Worm (Caenorhabditis elegans) whole organism, L3 larva: ENCODE data around the gene che-6.

ENCODE experiments used
- R02D3.7 ChIP-seq: fragments of 150-350 bp; optimal IDR thresholded peaks from 2 replicates; lab custom pipeline; 2014; ENCODE audit warnings: missing biosample characterization, missing genetic modification characterization
- aly-2 ChIP-seq: fragments of 150-350 bp; optimal IDR thresholded peaks from 2 replicates; lab custom pipeline; 2014; ENCODE audit warnings: missing biosample characterization, missing genetic modification characterization
- ama-1 ChIP-seq: fragments of 150-350 bp; optimal IDR thresholded peaks from 2 replicates; lab custom pipeline; 2018
- ceh-28 ChIP-seq: fragments of 150-350 bp; optimal IDR thresholded peaks from 2 replicates; lab custom pipeline; 2014; ENCODE audit warnings: missing biosample characterization, missing genetic modification reagents, missing genetic modification characterization
- ceh-82 ChIP-seq: fragments of 150-350 bp; optimal IDR thresholded peaks from 2 replicates; lab custom pipeline; 2014; ENCODE audit warnings: missing biosample characterization, missing genetic modification characterization
- daf-12 ChIP-seq: fragments of 150-350 bp; optimal IDR thresholded peaks from 2 replicates; lab custom pipeline; 2014; ENCODE audit warnings: missing biosample characterization, missing genetic modification reagents, missing genetic modification characterization
- egl-5 ChIP-seq: fragments of 150-350 bp; optimal IDR thresholded peaks from 2 replicates; lab custom pipeline; 2017; ENCODE audit warnings: missing biosample characterization, missing genetic modification reagents, missing genetic modification characterization, inconsistent platforms
- eor-1 ChIP-seq, 2 experiments: fragments of 150-350 bp; optimal IDR thresholded peaks; 2 replicates each; lab custom pipeline; 2014 to 2018; ENCODE audit warnings: missing biosample characterization in 2 of 2, missing genetic modification characterization in 2 of 2
- fkh-10 ChIP-seq: sonication (generic microtip); optimal IDR thresholded peaks from 2 replicates; lab custom pipeline; 2017; ENCODE audit warnings: missing biosample characterization, missing genetic modification reagents, missing genetic modification characterization
- fkh-2 ChIP-seq: fragments of 150-350 bp; optimal IDR thresholded peaks from 2 replicates; lab custom pipeline; 2014; ENCODE audit warnings: missing biosample characterization, missing genetic modification reagents, missing genetic modification characterization
- fos-1 ChIP-seq: fragments of 150-350 bp; optimal IDR thresholded peaks from 2 replicates; lab custom pipeline; 2014; ENCODE audit warnings: missing biosample characterization, missing genetic modification characterization
- hmg-11 ChIP-seq: sonication (generic microtip); optimal IDR thresholded peaks from 2 replicates; lab custom pipeline; 2016; ENCODE audit warnings: missing genetic modification characterization, missing compliant biosample characterization
- jun-1 ChIP-seq: fragments of 150-350 bp; optimal IDR thresholded peaks from 2 replicates; lab custom pipeline; 2014; ENCODE audit warnings: missing biosample characterization, missing genetic modification reagents, missing genetic modification characterization
- lin-15B ChIP-seq: fragments of 150-350 bp; optimal IDR thresholded peaks from 2 replicates; lab custom pipeline; 2014; ENCODE audit warnings: missing biosample characterization, missing genetic modification characterization
- lin-39 ChIP-seq: fragments of 150-350 bp; optimal IDR thresholded peaks from 2 replicates; lab custom pipeline; 2018; ENCODE audit warnings: missing biosample characterization, missing genetic modification reagents, missing genetic modification characterization
- lsy-12 ChIP-seq: sonication (generic microtip); optimal IDR thresholded peaks from 2 replicates; lab custom pipeline; 2016; ENCODE audit warnings: mild to moderate bottlenecking, missing genetic modification characterization, missing compliant biosample characterization
- mdl-1 ChIP-seq: fragments of 150-350 bp; optimal IDR thresholded peaks from 2 replicates; lab custom pipeline; 2014; ENCODE audit warnings: missing biosample characterization, missing genetic modification characterization
- mml-1 ChIP-seq: fragments of 150-350 bp; sonication (generic microtip); optimal IDR thresholded peaks from 3 replicates; lab custom pipeline; 2014; ENCODE audit warnings: missing biosample characterization, missing genetic modification characterization
- nfya-1 ChIP-seq: sonication (generic microtip); optimal IDR thresholded peaks from 2 replicates; lab custom pipeline; 2017; ENCODE audit warnings: missing genetic modification characterization, mild to moderate bottlenecking, missing compliant biosample characterization, antibody characterized with exemption, moderate library complexity; ENCODE audit not compliant: insufficient read depth
- nhr-11 ChIP-seq: fragments of 150-350 bp; optimal IDR thresholded peaks from 2 replicates; lab custom pipeline; 2014; ENCODE audit warnings: missing biosample characterization, missing genetic modification characterization
- nhr-12 ChIP-seq: fragments of 150-350 bp; optimal IDR thresholded peaks from 2 replicates; lab custom pipeline; 2014; ENCODE audit warnings: missing biosample characterization, missing genetic modification characterization
- nhr-23 ChIP-seq: fragments of 150-350 bp; optimal IDR thresholded peaks from 2 replicates; lab custom pipeline; 2014; ENCODE audit warnings: missing biosample characterization, missing genetic modification reagents, missing genetic modification characterization
- nhr-237 ChIP-seq: fragments of 150-350 bp; optimal IDR thresholded peaks from 2 replicates; lab custom pipeline; 2014; ENCODE audit warnings: missing biosample characterization, missing genetic modification characterization
- nhr-28 ChIP-seq: fragments of 150-350 bp; optimal IDR thresholded peaks from 2 replicates; lab custom pipeline; 2014; ENCODE audit warnings: missing biosample characterization, missing genetic modification characterization
- nhr-67 ChIP-seq: fragments of 150-350 bp; optimal IDR thresholded peaks from 2 replicates; lab custom pipeline; 2014; ENCODE audit warnings: missing biosample characterization, missing genetic modification characterization
- nhr-76 ChIP-seq: fragments of 150-350 bp; sonication (generic microtip); optimal IDR thresholded peaks from 5 replicates; lab custom pipeline; 2014; ENCODE audit warnings: missing biosample characterization, missing genetic modification characterization
- pqm-1 ChIP-seq: fragments of 150-350 bp; optimal IDR thresholded peaks from 2 replicates; lab custom pipeline; 2017; ENCODE audit warnings: missing biosample characterization, missing genetic modification characterization, inconsistent platforms
- skn-1 ChIP-seq: fragments of 150-350 bp; optimal IDR thresholded peaks from 2 replicates; lab custom pipeline; 2014; ENCODE audit warnings: missing biosample characterization, missing genetic modification characterization
- snpc-4 ChIP-seq: fragments of 150-350 bp; optimal IDR thresholded peaks from 2 replicates; lab custom pipeline; 2014; ENCODE audit warnings: missing biosample characterization, missing genetic modification characterization
- tbx-2 ChIP-seq: sonication (generic microtip); optimal IDR thresholded peaks from 2 replicates; lab custom pipeline; 2016; ENCODE audit warnings: mild to moderate bottlenecking, missing genetic modification characterization, missing compliant biosample characterization
- unc-39 ChIP-seq: sonication (generic microtip); optimal IDR thresholded peaks from 4 replicates; lab custom pipeline; 2017; ENCODE audit warnings: missing biosample characterization, missing genetic modification characterization
- unc-62 ChIP-seq: fragments of 150-350 bp; sonication (generic microtip); optimal IDR thresholded peaks from 4 replicates; lab custom pipeline; 2014; ENCODE audit warnings: missing biosample characterization, missing genetic modification reagents, missing genetic modification characterization
- zag-1 ChIP-seq: fragments of 150-350 bp; optimal IDR thresholded peaks from 2 replicates; lab custom pipeline; 2014; ENCODE audit warnings: missing biosample characterization, missing genetic modification characterization
- ztf-11 ChIP-seq: fragments of 150-350 bp; optimal IDR thresholded peaks from 2 replicates; lab custom pipeline; 2014; ENCODE audit warnings: missing biosample characterization, missing genetic modification characterization
- ztf-4 ChIP-seq: fragments of 150-350 bp; optimal IDR thresholded peaks from 2 replicates; lab custom pipeline; 2014; ENCODE audit warnings: missing biosample characterization, missing genetic modification characterization

Gene che-6

DNA sequence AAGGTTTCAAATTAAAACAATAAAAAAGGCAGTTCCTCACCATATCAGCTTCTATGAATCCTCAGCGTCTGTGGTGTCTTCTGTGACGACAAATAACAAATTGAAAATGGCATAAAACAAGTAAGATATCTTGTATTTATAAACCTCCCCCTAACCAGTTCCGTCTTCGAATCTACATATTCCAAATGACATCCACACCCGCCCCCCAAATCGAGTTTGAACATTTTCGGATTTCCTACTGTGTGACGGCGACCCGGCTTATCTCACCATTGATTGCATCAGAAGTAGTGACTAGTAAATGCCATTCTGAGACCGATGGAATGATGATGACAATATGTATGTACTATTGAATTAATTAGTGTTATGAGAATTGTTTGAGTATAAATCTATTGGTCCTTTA is 17.6 kb upstream of the che-6 start, which contains the start of gene grl-20:
Gene grl-20 (minus strand): TSS at position 101 of the 400 bp plus-strand sequence.
- TF ChIP-seq nhr-23 (tag; lab: Kevin White, UChicago) (no peak), unc-39 (no peak), tbx-2 (tag; lab: Kevin White, UChicago) (no peak), jun-1 (tag; lab: Kevin White, UChicago) (no peak), ztf-11 (tag; lab: Kevin White, UChicago) (no peak), nhr-237 (no peak), ztf-4 (tag; lab: Kevin White, UChicago) (no peak), skn-1 (tag; lab: Kevin White, UChicago) (no peak)

DNA sequence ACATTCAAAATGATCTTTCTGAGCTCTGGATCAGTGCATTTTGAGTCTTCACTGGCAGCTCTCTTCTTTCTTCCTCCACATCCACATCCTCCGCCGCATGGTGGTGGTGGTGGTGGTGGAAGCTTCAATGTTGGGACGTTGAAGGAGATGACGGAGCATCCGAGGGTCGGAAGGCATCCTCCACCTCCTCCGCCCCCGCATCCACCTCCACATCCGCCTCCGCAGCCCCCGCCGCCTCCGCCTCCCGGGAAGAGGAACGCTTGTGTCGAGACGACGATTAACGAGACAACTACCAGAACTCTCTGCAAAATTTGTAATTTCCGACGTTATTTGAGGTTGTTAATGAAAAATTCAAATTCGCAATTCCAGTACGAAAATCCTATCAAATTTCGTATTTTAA is 16.2 kb upstream of the che-6 start:
- no peak for TF ChIP-seq nhr-76 (tag; lab: Kevin White, UChicago)
- TF ChIP-seq nfya-1 (tag; lab: Kevin White, UChicago), result no peak
- no peak for TF ChIP-seq nhr-67
- no peak for TF ChIP-seq nhr-28 (tag; lab: Kevin White, UChicago)
- no peak for TF ChIP-seq eor-1 (tag; optimal IDR thresholded peaks at IDR 0.05; lab: Kevin White, UChicago)
- TF ChIP-seq daf-12, result no peak
- TF ChIP-seq fkh-10 (GFP tag; lab: Kevin White, UChicago), result no peak
- TF ChIP-seq ceh-28 (tag; lab: Kevin White, UChicago), result no peak
- no peak for TF ChIP-seq nhr-12 (tag; lab: Kevin White, UChicago)
- no peak for TF ChIP-seq pqm-1 (tag; lab: Kevin White, UChicago)
- TF ChIP-seq, all 47 proteins: peak for 0

DNA sequence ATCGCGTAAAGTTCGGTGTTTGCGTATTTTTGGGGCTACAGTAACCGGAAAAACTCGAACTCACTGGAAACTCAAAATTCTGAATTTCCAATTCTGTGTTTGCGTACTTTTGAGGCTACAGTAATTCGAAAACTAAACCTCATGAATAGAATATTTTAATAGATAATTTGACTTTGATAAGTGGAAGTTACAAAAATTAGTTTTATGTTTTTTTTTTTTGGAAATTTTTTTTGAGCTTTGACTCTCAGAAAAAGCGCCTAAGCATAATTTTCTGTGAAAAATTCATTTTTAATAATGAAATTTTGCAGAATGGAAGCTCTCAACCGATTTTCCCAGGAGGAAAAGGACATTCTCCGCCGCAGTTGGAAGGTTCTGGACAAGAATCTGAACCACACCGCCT is 11.3 kb upstream of the che-6 start, which contains the start of gene glb-7:
Gene glb-7 (plus strand): TSS at position 301 of the 400 bp plus-strand sequence.
- TF ChIP-seq nhr-11 (tag; lab: Kevin White, UChicago), result no peak
- no peak for TF ChIP-seq unc-39
- no peak for TF ChIP-seq zag-1 (tag; lab: Kevin White, UChicago)
- no peak for TF ChIP-seq fos-1 (tag; lab: Kevin White, UChicago)
- no peak for TF ChIP-seq fkh-2 (tag; lab: Kevin White, UChicago)
- TF ChIP-seq aly-2 (tag; lab: Kevin White, UChicago), result no peak
- no peak for TF ChIP-seq pqm-1 (tag; lab: Kevin White, UChicago)
- TF ChIP-seq egl-5 (tag; lab: Kevin White, UChicago), result no peak
- no peak for TF ChIP-seq jun-1 (tag; lab: Kevin White, UChicago)

DNA sequence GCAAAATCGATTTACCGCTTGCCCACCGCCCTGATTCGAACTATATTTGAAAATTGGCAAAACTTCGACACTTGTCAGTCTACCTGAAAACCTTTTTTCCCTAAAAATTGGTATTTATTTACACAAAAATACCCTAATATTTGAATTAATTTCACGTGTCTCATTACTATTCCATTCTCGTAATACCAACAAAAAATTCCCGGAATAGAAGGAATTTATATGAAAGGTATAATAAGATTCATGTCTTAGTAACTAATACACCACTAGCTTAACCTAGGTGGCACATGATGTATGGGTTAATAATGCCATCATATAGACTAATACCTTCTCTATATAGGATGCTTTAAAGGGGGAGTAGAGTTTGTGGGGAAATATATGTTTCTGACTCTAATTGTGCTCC is 6.1 kb upstream of the che-6 start:
- no peak for TF ChIP-seq nhr-12 (tag; lab: Kevin White, UChicago)
- TF ChIP-seq snpc-4, result no peak
- no peak for TF ChIP-seq hmg-11
- no peak for TF ChIP-seq jun-1 (tag; lab: Kevin White, UChicago)
- TF ChIP-seq eor-1 (tag; optimal IDR thresholded peaks at IDR 0.05; lab: Kevin White, UChicago), result no peak
- no peak for TF ChIP-seq nhr-67
- no peak for TF ChIP-seq unc-39
- TF ChIP-seq egl-5 (tag; lab: Kevin White, UChicago), result no peak
- TF ChIP-seq lin-15B (tag; lab: Kevin White, UChicago), result no peak
- no peak for TF ChIP-seq ztf-4 (tag; lab: Kevin White, UChicago)
- no peak for TF ChIP-seq lsy-12
- no peak for TF ChIP-seq ama-1
- TF ChIP-seq mdl-1 (tag; lab: Kevin White, UChicago), result no peak
- TF ChIP-seq lin-39 (tag; lab: Kevin White, UChicago), result no peak
- TF ChIP-seq ceh-82 (tag; lab: Kevin White, UChicago), result no peak
- no peak for TF ChIP-seq zag-1 (tag; lab: Kevin White, UChicago)
- TF ChIP-seq daf-12, result no peak
- no peak for TF ChIP-seq mml-1
- TF ChIP-seq ceh-28 (tag; lab: Kevin White, UChicago), result no peak
- TF ChIP-seq, all 47 proteins: peak for 0

DNA sequence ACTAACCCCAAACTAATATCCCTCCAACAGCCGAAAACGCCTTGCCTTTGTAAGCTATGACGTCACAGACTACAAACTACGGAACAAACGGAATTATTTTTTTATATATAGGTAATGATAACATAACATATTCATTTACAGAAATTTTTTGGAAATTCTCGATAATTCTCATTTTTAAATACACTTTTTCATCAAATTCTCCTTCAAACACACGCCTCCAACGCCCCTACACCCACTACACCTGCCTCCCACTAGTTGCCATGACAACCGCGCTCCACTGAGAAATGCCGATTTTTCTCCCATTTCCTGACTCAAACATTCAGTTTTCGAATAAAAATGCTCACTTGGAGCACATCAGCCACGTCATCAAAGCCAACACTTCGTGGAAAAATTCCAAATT is 3.1 kb upstream of the che-6 start, which contains the start of gene xbx-4:
Gene xbx-4 (plus strand): TSS at position 301 of the 400 bp plus-strand sequence.
- TF ChIP-seq unc-62 (GFP tag; lab: Kevin White, UChicago) (no peak), fkh-10 (GFP tag; lab: Kevin White, UChicago) (no peak), nhr-23 (tag; lab: Kevin White, UChicago) (no peak), lin-15B (tag; lab: Kevin White, UChicago) (no peak), R02D3.7 (tag; lab: Kevin White, UChicago) (no peak), nhr-67 (no peak), fos-1 (tag; lab: Kevin White, UChicago) (no peak), nhr-28 (tag; lab: Kevin White, UChicago) (no peak), ztf-4 (tag; lab: Kevin White, UChicago) (no peak), skn-1 (tag; lab: Kevin White, UChicago) (no peak), unc-39 (no peak), snpc-4 (no peak), zag-1 (tag; lab: Kevin White, UChicago) (no peak), nhr-76 (tag; lab: Kevin White, UChicago) (no peak), daf-12 (no peak), egl-5 (tag; lab: Kevin White, UChicago) (no peak), tbx-2 (tag; lab: Kevin White, UChicago) (no peak)
